Fruit fly (Drosophila melanogaster) whole organism, embryonic: ENCODE data around the gene fliI.

Experiments
- B-H2 ChIP-seq: fragments of 200-800 bp; sonication (Bioruptor generic); optimal IDR thresholded peaks from 2 replicates; lab custom pipeline; 2018; ENCODE audit warnings: missing biosample characterization, mild to moderate bottlenecking, missing genetic modification characterization
- BEAF-32 ChIP-seq: fragments of 200-800 bp; sonication (Bioruptor generic); optimal IDR thresholded peaks from 3 replicates; lab custom pipeline; 2017; ENCODE audit warnings: missing biosample characterization, missing genetic modification characterization, mild to moderate bottlenecking, moderate library complexity, missing genetic modification reagents
- CG10267 ChIP-seq: fragments of 200-800 bp; sonication (Bioruptor generic); optimal IDR thresholded peaks from 2 replicates; lab custom pipeline; 2018; ENCODE audit warnings: missing biosample characterization, mild to moderate bottlenecking, missing genetic modification characterization, moderate library complexity
- CG11093 ChIP-seq: fragments of 200-800 bp; sonication (Bioruptor generic); IDR thresholded peaks from 3 replicates; pipeline ENCODE4 v1.3.6; 2022; ENCODE audit warnings: missing biosample characterization, missing genetic modification characterization
- CG12155 ChIP-seq: fragments of 200-800 bp; sonication (Bioruptor generic); optimal IDR thresholded peaks from 3 replicates; lab custom pipeline; 2016; ENCODE audit warnings: missing biosample characterization, missing genetic modification characterization
- CG12744 ChIP-seq: fragments of 200-800 bp; sonication (Bioruptor generic); optimal IDR thresholded peaks from 2 replicates; lab custom pipeline; 2016; ENCODE audit warnings: missing biosample characterization, missing genetic modification characterization
- CG14710 ChIP-seq: fragments of 200-800 bp; sonication (Bioruptor generic); optimal IDR thresholded peaks from 3 replicates; lab custom pipeline; 2019; ENCODE audit warnings: missing biosample characterization, mild to moderate bottlenecking, missing genetic modification characterization, moderate library complexity
- CG17829 ChIP-seq: fragments of 200-800 bp; optimal IDR thresholded peaks from 2 replicates; lab custom pipeline; 2019; ENCODE audit warnings: missing biosample characterization, mild to moderate bottlenecking, missing genetic modification characterization, moderate library complexity
- CG18011 ChIP-seq: fragments of 200-800 bp; sonication (Bioruptor generic); optimal IDR thresholded peaks from 2 replicates; lab custom pipeline; 2017; ENCODE audit warnings: missing biosample characterization, missing genetic modification characterization, mild to moderate bottlenecking, moderate library complexity, missing genotype
- CG1832 ChIP-seq: fragments of 200-800 bp; sonication (Bioruptor generic); optimal IDR thresholded peaks from 2 replicates; lab custom pipeline; 2017; ENCODE audit warnings: missing biosample characterization, mild to moderate bottlenecking, missing genetic modification characterization, inconsistent platforms
- CG2116 ChIP-seq: fragments of 200-800 bp; sonication (Bioruptor generic); optimal IDR thresholded peaks from 3 replicates; lab custom pipeline; 2018; ENCODE audit warnings: missing biosample characterization, mild to moderate bottlenecking, missing genetic modification characterization
- CG2120 ChIP-seq: fragments of 200-800 bp; sonication (Bioruptor generic); optimal IDR thresholded peaks from 3 replicates; lab custom pipeline; 2016; ENCODE audit warnings: missing biosample characterization, missing genetic modification characterization
- CG2678 ChIP-seq: fragments of 200-800 bp; sonication (Bioruptor generic); optimal IDR thresholded peaks from 3 replicates; lab custom pipeline; 2019; ENCODE audit warnings: missing biosample characterization, mild to moderate bottlenecking, missing genetic modification characterization, moderate library complexity
- CG32532 ChIP-seq: fragments of 200-800 bp; sonication (Bioruptor generic); IDR thresholded peaks from 2 replicates; pipeline ENCODE4 v1.3.6; 2022; ENCODE audit warnings: missing biosample characterization, missing genetic modification characterization
- CG3995 ChIP-seq: fragments of 200-800 bp; sonication (Bioruptor generic); optimal IDR thresholded peaks from 3 replicates; lab custom pipeline; 2016; ENCODE audit warnings: missing biosample characterization, missing genetic modification characterization
- CG4360 ChIP-seq: fragments of 200-800 bp; sonication (Bioruptor generic); IDR thresholded peaks from 2 replicates; pipeline ENCODE4 v1.3.6; 2022; ENCODE audit warnings: missing biosample characterization, missing genetic modification characterization
- CG4617 ChIP-seq: fragments of 200-800 bp; sonication (Bioruptor generic); optimal IDR thresholded peaks from 3 replicates; lab custom pipeline; 2016; ENCODE audit warnings: missing biosample characterization, missing genetic modification characterization, borderline replicate concordance
- CG6654 ChIP-seq: fragments of 200-800 bp; sonication (Bioruptor generic); optimal IDR thresholded peaks from 2 replicates; lab custom pipeline; 2017; ENCODE audit warnings: missing biosample characterization, mild to moderate bottlenecking, missing genetic modification characterization
- CG9609 ChIP-seq: fragments of 200-800 bp; sonication (Bioruptor generic); optimal IDR thresholded peaks from 3 replicates; lab custom pipeline; 2016; ENCODE audit warnings: missing biosample characterization, missing genetic modification characterization
- D ChIP-seq, 2 experiments: fragments of 200-800 bp in 1 of 2; fragments of >200 bp in 1 of 2; sonication (Bioruptor generic) in 1 of 2; optimal IDR thresholded peaks; 2 replicates in 1 of 2; 3 replicates in 1 of 2; lab custom pipeline; 2017; ENCODE audit warnings: mild to moderate bottlenecking in 1 of 2, missing biosample characterization in 1 of 2, missing genetic modification characterization in 1 of 2, missing genetic modification reagents in 1 of 2
- ERR ChIP-seq: fragments of 200-800 bp; sonication (Bioruptor generic); optimal IDR thresholded peaks from 2 replicates; lab custom pipeline; 2016; ENCODE audit warnings: missing biosample characterization, missing genetic modification characterization
- Gug ChIP-seq: fragments of 200-800 bp; sonication (Bioruptor generic); IDR thresholded peaks from 4 replicates; pipeline ENCODE4 v1.3.6; 2022; ENCODE audit warnings: missing biosample characterization, missing genetic modification characterization
- HLH3B ChIP-seq: fragments of 200-800 bp; sonication (Bioruptor generic); IDR thresholded peaks from 2 replicates; pipeline ENCODE4 v1.3.6; 2022; ENCODE audit warnings: missing biosample characterization, missing genetic modification characterization
- Hr78 ChIP-seq, 2 experiments: fragments of 200-800 bp in 1 of 2; fragments of >200 bp in 1 of 2; sonication (Bioruptor generic) in 1 of 2; optimal IDR thresholded peaks; 2 replicates each; lab custom pipeline; 2017 to 2019; ENCODE audit warnings: missing biosample characterization in 2 of 2, missing genetic modification characterization in 2 of 2, mild to moderate bottlenecking in 1 of 2, moderate library complexity in 1 of 2
- MTF-1 ChIP-seq: fragments of 200-800 bp; sonication (Bioruptor generic); optimal IDR thresholded peaks from 2 replicates; lab custom pipeline; 2018; ENCODE audit warnings: missing biosample characterization, mild to moderate bottlenecking, missing genetic modification characterization, borderline replicate concordance
- Nf-YA ChIP-seq: fragments of 200-800 bp; sonication (Bioruptor generic); IDR thresholded peaks from 2 replicates; pipeline ENCODE4 v1.3.6; 2022; ENCODE audit warnings: missing biosample characterization, missing genetic modification characterization
- Opbp ChIP-seq: fragments of 200-800 bp; sonication (Bioruptor generic); IDR thresholded peaks from 3 replicates; pipeline ENCODE4 v1.3.6; 2022; ENCODE audit warnings: missing biosample characterization, missing genetic modification characterization; ENCODE audit not compliant: partially characterized antibody
- Six4 ChIP-seq: fragments of 200-800 bp; sonication (Bioruptor generic); optimal IDR thresholded peaks from 2 replicates; lab custom pipeline; 2016; ENCODE audit warnings: missing biosample characterization, missing genetic modification characterization
- Sox102F ChIP-seq: fragments of 200-800 bp; sonication (Bioruptor generic); optimal IDR thresholded peaks from 2 replicates; lab custom pipeline; 2018; ENCODE audit warnings: missing biosample characterization, mild to moderate bottlenecking, missing genetic modification characterization, moderate library complexity
- aop ChIP-seq: fragments of 200-800 bp; sonication (Bioruptor generic); IDR thresholded peaks from 2 replicates; pipeline ENCODE4 v1.3.6; 2022; ENCODE audit warnings: missing biosample characterization, missing genetic modification characterization
- cg ChIP-seq: fragments of 200-800 bp; sonication (Bioruptor generic); optimal IDR thresholded peaks from 3 replicates; lab custom pipeline; 2019; ENCODE audit warnings: missing biosample characterization, mild to moderate bottlenecking, missing genetic modification characterization, moderate library complexity
- dm ChIP-seq: fragments of 200-800 bp; sonication (Bioruptor generic); optimal IDR thresholded peaks from 3 replicates; lab custom pipeline; 2016; ENCODE audit warnings: missing biosample characterization, missing genetic modification characterization
- exex ChIP-seq: fragments of 200-800 bp; sonication (Bioruptor generic); optimal IDR thresholded peaks from 4 replicates; lab custom pipeline; 2018; ENCODE audit warnings: missing biosample characterization, mild to moderate bottlenecking, missing genetic modification characterization, moderate library complexity
- gem ChIP-seq: fragments of 200-800 bp; sonication (Bioruptor generic); optimal IDR thresholded peaks from 2 replicates; lab custom pipeline; 2019; ENCODE audit warnings: missing biosample characterization, mild to moderate bottlenecking, missing genetic modification characterization, moderate library complexity
- gsb-n ChIP-seq: fragments of 200-800 bp; sonication (Bioruptor generic); optimal IDR thresholded peaks from 3 replicates; lab custom pipeline; 2018; ENCODE audit warnings: missing biosample characterization, mild to moderate bottlenecking, missing genetic modification characterization
- nom ChIP-seq: fragments of 200-800 bp; sonication (Bioruptor generic); optimal IDR thresholded peaks from 2 replicates; lab custom pipeline; 2017; ENCODE audit warnings: missing biosample characterization, missing genetic modification characterization, mild to moderate bottlenecking, moderate library complexity, missing genetic modification reagents
- pzg ChIP-seq: fragments of 200-800 bp; sonication (Bioruptor generic); optimal IDR thresholded peaks from 3 replicates; lab custom pipeline; 2018; ENCODE audit warnings: missing biosample characterization, mild to moderate bottlenecking, missing genetic modification characterization, moderate library complexity
- repo ChIP-seq: fragments of 200-800 bp; sonication (Bioruptor generic); optimal IDR thresholded peaks from 2 replicates; lab custom pipeline; 2016; ENCODE audit warnings: missing biosample characterization, missing genetic modification characterization
- schlank ChIP-seq: fragments of 200-800 bp; sonication (Bioruptor generic); optimal IDR thresholded peaks from 2 replicates; lab custom pipeline; 2018; ENCODE audit warnings: missing biosample characterization, mild to moderate bottlenecking, missing genetic modification characterization
- sens ChIP-seq: fragments of 200-800 bp; sonication (Bioruptor generic); peaks from one replicate; lab custom pipeline; 2016; ENCODE audit warnings: missing biosample characterization, missing genetic modification characterization
- sqz ChIP-seq: fragments of 200-800 bp; sonication (Bioruptor generic); optimal IDR thresholded peaks from 3 replicates; lab custom pipeline; 2018; ENCODE audit warnings: missing biosample characterization, mild to moderate bottlenecking, missing genetic modification characterization
- stc ChIP-seq: fragments of 200-800 bp; sonication (Bioruptor generic); IDR thresholded peaks from 2 replicates; pipeline ENCODE4 v1.3.6; 2022; ENCODE audit warnings: missing biosample characterization, missing genetic modification characterization
- stwl ChIP-seq: fragments of 200-800 bp; sonication (Bioruptor generic); optimal IDR thresholded peaks from 3 replicates; lab custom pipeline; 2018; ENCODE audit warnings: missing biosample characterization, mild to moderate bottlenecking, missing genetic modification characterization, moderate library complexity
- tll ChIP-seq, 2 experiments: fragments of 200-800 bp in 1 of 2; fragments of >200 bp in 1 of 2; sonication (Bioruptor generic) in 1 of 2; optimal IDR thresholded peaks; 2 replicates each; lab custom pipeline; 2017 to 2019; ENCODE audit warnings: missing biosample characterization in 2 of 2, missing genetic modification characterization in 2 of 2, mild to moderate bottlenecking in 1 of 2, moderate library complexity in 1 of 2
- vfl ChIP-seq: fragments of 200-800 bp; sonication (Bioruptor generic); optimal IDR thresholded peaks from 2 replicates; lab custom pipeline; 2016; ENCODE audit warnings: missing biosample characterization, missing genetic modification characterization
- vnd ChIP-seq: fragments of 200-800 bp; sonication (Bioruptor generic); IDR thresholded peaks from 3 replicates; pipeline ENCODE4 v1.3.6; 2022; ENCODE audit warnings: missing biosample characterization, missing genetic modification characterization; ENCODE audit not compliant: partially characterized antibody
- zen ChIP-seq: fragments of 200-800 bp; sonication (Bioruptor generic); optimal IDR thresholded peaks from 3 replicates; lab custom pipeline; 2018; ENCODE audit warnings: missing biosample characterization, mild to moderate bottlenecking, missing genetic modification characterization, moderate library complexity
- zfh1 ChIP-seq: fragments of 200-800 bp; sonication (Bioruptor generic); IDR thresholded peaks from 3 replicates; pipeline ENCODE4 v1.3.6; 2022; ENCODE audit warnings: missing biosample characterization, missing genetic modification characterization

fliI gene

dm6 chrX:21369149-21369988, 29.8 kb downstream of the fliI start (continued):
- TF ChIP-seq CG12155 (GFP tag; lab: Kevin White, UChicago) (no peak), Sox102F (GFP tag; lab: Kevin White, UChicago) (no peak), cg (GFP tag; lab: Kevin White, UChicago) (peak; percentile 59), CG10267 (tag; lab: Kevin White, UChicago) (peak; percentile 64), zfh1 (no peak), zen (tag; lab: Kevin White, UChicago) (peak; percentile 28), aop (GFP tag; lab: Robert Waterston, UW) (no peak), dm (GFP tag; lab: Kevin White, UChicago) (no peak), repo (no peak), CG2120 (GFP tag; lab: Kevin White, UChicago) (peak; percentile 7), HLH3B (no peak), sens (GFP tag; lab: Kevin White, UChicago) (peak; percentile 54), CG12744 (GFP tag; lab: Kevin White, UChicago) (no peak), Six4 (GFP tag; lab: Kevin White, UChicago) (no peak), vfl (GFP tag; lab: Kevin White, UChicago) (no peak), CG4360 (peak; percentile 76), stc (GFP tag; lab: Robert Waterston, UW) (no peak), pzg (GFP tag; lab: Kevin White, UChicago) (peak; percentile 14), CG18011 (GFP tag; lab: Kevin White, UChicago) (no peak), B-H2 (GFP tag; lab: Kevin White, UChicago) (no peak), CG6654 (GFP tag; lab: Kevin White, UChicago) (no peak), stwl (tag; lab: Kevin White, UChicago) (peak; percentile 17), ERR (GFP tag; lab: Kevin White, UChicago) (no peak), Opbp (no peak), CG3995 (GFP tag; lab: Kevin White, UChicago) (peak; percentile 81), vnd (no peak), schlank (tag; lab: Kevin White, UChicago) (no peak), gsb-n (tag; lab: Kevin White, UChicago) (no peak), CG11093 (GFP tag; lab: Robert Waterston, UW) (no peak), CG4617 (GFP tag; lab: Kevin White, UChicago) (no peak), CG1832 (GFP tag; lab: Kevin White, UChicago) (no peak), CG17829 (tag; lab: Kevin White, UChicago) (peak; percentile 20), CG9609 (no peak), sqz (GFP tag; lab: Kevin White, UChicago) (no peak), D (optimal IDR thresholded peaks at IDR 0.05; lab: Kevin White, UChicago) (no peak), D (GFP tag; optimal IDR thresholded peaks at IDR 0.05; lab: Kevin White, UChicago) (no peak), Nf-YA (no peak), MTF-1 (GFP tag; lab: Kevin White, UChicago) (no peak), CG32532 (GFP tag; lab: Robert Waterston, UW) (no peak), nom (GFP tag; lab: Kevin White, UChicago) (peak; percentile 62), CG2678 (tag; lab: Kevin White, UChicago) (no peak), Gug (no peak), tll (GFP tag; optimal IDR thresholded peaks at IDR 0.05; lab: Kevin White, UChicago) (no peak), Hr78 (GFP tag; optimal IDR thresholded peaks at IDR 0.05; lab: Kevin White, UChicago) (no peak), CG14710 (tag; lab: Kevin White, UChicago) (peak; percentile 2), exex (tag; lab: Kevin White, UChicago) (peak; percentile 1), BEAF-32 (GFP tag; lab: Kevin White, UChicago) (peak; percentile 30), gem (tag; lab: Kevin White, UChicago) (peak; percentile 6), CG2116 (peak; percentile 6)
